Fruit fly (Drosophila melanogaster): ENCODE data around the gene sr.

sr gene

dm6 chr3R:18168929-18169350, 78.3 kb downstream of the sr start (continued):
- TF ChIP-seq fd59A (GFP tag; optimal IDR thresholded peaks at IDR 0.05) (no peak), Sox102F (GFP tag; optimal IDR thresholded peaks at IDR 0.05) (peak; percentile 10), CG34406 (GFP tag; optimal IDR thresholded peaks at IDR 0.05) (peak; percentile 2), cyc (GFP tag; optimal IDR thresholded peaks at IDR 0.05) (peak; percentile 14), fd85E (GFP tag; optimal IDR thresholded peaks at IDR 0.05) (no peak), acj6 (GFP tag; optimal IDR thresholded peaks at IDR 0.05) (peak; percentile 26), CG9139 (GFP tag; optimal IDR thresholded peaks at IDR 0.05) (no peak), CG11902 (GFP tag; optimal IDR thresholded peaks at IDR 0.05) (no peak), Ets21C (GFP tag; optimal IDR thresholded peaks at IDR 0.05) (no peak), CG11762 (GFP tag; optimal IDR thresholded peaks at IDR 0.05; ENCODE audit: insufficient read depth) (peak; percentile 6), Eip75B (GFP tag; optimal IDR thresholded peaks at IDR 0.05) (peak; percentile 45), CG15336 (GFP tag; IDR thresholded peaks at IDR 0.05) (no peak; the same call in 1 of the 2 replicates), CG32006 (GFP tag; optimal IDR thresholded peaks at IDR 0.05) (peak; percentile 44), CG8632 (GFP tag; optimal IDR thresholded peaks at IDR 0.05) (no peak), Sox14 (GFP tag; optimal IDR thresholded peaks at IDR 0.05) (peak; percentile 65), Eip93F (GFP tag; optimal IDR thresholded peaks at IDR 0.05) (no peak), dsx (GFP tag; optimal IDR thresholded peaks at IDR 0.05; ENCODE audit: poor library complexity, severe bottlenecking) (no peak), net (GFP tag; optimal IDR thresholded peaks at IDR 0.05) (peak; percentile 2), CG10631 (GFP tag; optimal IDR thresholded peaks at IDR 0.05) (peak; percentile 35), Ets96B (tag; optimal IDR thresholded peaks at IDR 0.05) (peak; percentile 23)

dm6 chr3R:18169982-18170531, 79.5 kb downstream of the sr start:
- TF ChIP-seq CG10669 (GFP tag; optimal IDR thresholded peaks at IDR 0.05), result no peak
- peak; percentile 20; the same call in 1 of the 3 replicates for TF ChIP-seq eg (GFP tag; IDR thresholded peaks at IDR 0.05)
- peak; percentile 28; the same call in 1 of the 2 replicates for TF ChIP-seq CG15336 (GFP tag; IDR thresholded peaks at IDR 0.05)
- TF ChIP-seq Eip78C (GFP tag), result peak; percentile 10
- TF ChIP-seq topi (GFP tag; optimal IDR thresholded peaks at IDR 0.05), result no peak
- peak; percentile 21; the same call in 1 of the 3 replicates for TF ChIP-seq CG8119 (GFP tag; IDR thresholded peaks at IDR 0.05)
- peak; percentile 51 for TF ChIP-seq vri (GFP tag; optimal IDR thresholded peaks at IDR 0.05)
- TF ChIP-seq CG9139 (GFP tag; optimal IDR thresholded peaks at IDR 0.05), result no peak
- TF ChIP-seq Blimp-1 (GFP tag; optimal IDR thresholded peaks at IDR 0.05), result no peak
- TF ChIP-seq fkh (GFP tag; optimal IDR thresholded peaks at IDR 0.05), result peak; percentile 8

DNA sequence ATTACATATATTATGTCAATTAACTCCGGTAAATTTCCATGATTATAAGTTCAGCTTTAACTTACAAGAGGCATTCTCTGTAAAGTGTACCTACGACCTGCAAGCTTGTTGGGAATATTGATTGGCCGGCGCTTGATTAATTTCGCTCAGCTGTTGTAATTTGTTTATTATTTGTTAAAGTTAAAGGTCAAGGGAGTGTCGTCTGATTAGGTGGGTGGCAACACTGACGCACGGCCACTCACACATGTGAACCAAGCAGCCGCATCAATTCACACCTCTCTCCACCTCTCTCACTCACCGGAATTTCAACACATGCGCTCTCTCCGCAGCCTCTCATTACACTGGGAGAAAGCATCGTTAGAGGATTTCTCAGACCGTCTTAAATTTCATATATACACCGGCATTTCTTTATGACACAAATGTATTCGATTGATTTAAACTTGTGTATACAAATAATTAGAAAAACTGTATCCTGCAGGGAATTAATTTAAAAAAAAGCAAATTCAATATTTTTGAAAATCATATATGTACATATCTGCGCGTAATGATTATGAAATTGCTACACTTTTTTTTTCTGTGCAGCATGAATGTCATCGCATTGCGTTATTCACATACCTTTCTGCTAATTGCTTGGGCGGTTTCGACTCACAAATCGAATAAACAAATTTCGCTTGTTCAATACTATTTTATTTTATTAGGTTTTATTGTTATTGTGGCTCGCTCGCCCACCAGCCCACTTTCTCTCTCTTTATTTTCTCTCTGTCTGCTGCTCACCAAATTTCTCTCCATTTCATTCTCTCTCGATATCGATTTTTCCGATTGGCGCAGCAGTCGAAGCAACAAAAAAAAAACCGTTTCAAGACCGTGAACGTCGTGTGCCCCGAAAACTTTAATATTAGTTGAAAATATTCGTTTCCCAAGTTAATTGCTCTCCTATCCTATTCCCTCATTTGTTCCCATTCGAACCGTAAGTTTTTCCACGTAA, 81.7 kb downstream of the sr start:
- TF ChIP-seq CG11762 (GFP tag; optimal IDR thresholded peaks at IDR 0.05; ENCODE audit: insufficient read depth) (peak; percentile 70), CG8319 (GFP tag; optimal IDR thresholded peaks at IDR 0.05) (peak; percentile 50), fd59A (GFP tag; optimal IDR thresholded peaks at IDR 0.05) (peak; percentile 59), CG9139 (GFP tag; optimal IDR thresholded peaks at IDR 0.05) (no peak), Ets96B (tag; optimal IDR thresholded peaks at IDR 0.05) (peak; percentile 67), net (GFP tag; optimal IDR thresholded peaks at IDR 0.05) (peak; percentile 81), CG10669 (GFP tag; optimal IDR thresholded peaks at IDR 0.05) (no peak), Sox102F (GFP tag; optimal IDR thresholded peaks at IDR 0.05) (no peak), Eip75B (GFP tag; optimal IDR thresholded peaks at IDR 0.05) (no peak), acj6 (GFP tag; optimal IDR thresholded peaks at IDR 0.05) (peak; percentile 82), Eip93F (GFP tag; optimal IDR thresholded peaks at IDR 0.05) (no peak), salr (GFP tag; optimal IDR thresholded peaks at IDR 0.05) (peak in 1 of 2 experiments; percentile 87), CG11902 (GFP tag; optimal IDR thresholded peaks at IDR 0.05) (peak; percentile 50), CG8632 (GFP tag; optimal IDR thresholded peaks at IDR 0.05) (peak; percentile 65), Hr39 (GFP tag; optimal IDR thresholded peaks at IDR 0.05) (peak; percentile 75), CG6854 (GFP tag; optimal IDR thresholded peaks at IDR 0.05) (peak; percentile 26), cyc (GFP tag; optimal IDR thresholded peaks at IDR 0.05) (peak; percentile 82), vri (GFP tag; optimal IDR thresholded peaks at IDR 0.05) (no peak), esn (GFP tag; optimal IDR thresholded peaks at IDR 0.05) (peak; percentile 85), Smox (GFP tag; optimal IDR thresholded peaks at IDR 0.05) (no peak), dsx (GFP tag; optimal IDR thresholded peaks at IDR 0.05; ENCODE audit: poor library complexity, severe bottlenecking) (no peak), Sox14 (GFP tag; optimal IDR thresholded peaks at IDR 0.05) (peak; percentile 80), CG31627 (GFP tag; optimal IDR thresholded peaks at IDR 0.05) (peak; percentile 79), fd85E (GFP tag; optimal IDR thresholded peaks at IDR 0.05) (no peak), CG3919 (GFP tag; optimal IDR thresholded peaks at IDR 0.05) (no peak), CG10631 (GFP tag; optimal IDR thresholded peaks at IDR 0.05) (no peak), CG15336 (GFP tag; IDR thresholded peaks at IDR 0.05) (peak; percentile 85), svp (GFP tag) (peak; percentile 91), CG6276 (GFP tag; optimal IDR thresholded peaks at IDR 0.05) (peak; percentile 90), OdsH (GFP tag; optimal IDR thresholded peaks at IDR 0.05) (peak; percentile 84), Ets21C (GFP tag; optimal IDR thresholded peaks at IDR 0.05) (peak; percentile 72), CG8119 (GFP tag; IDR thresholded peaks at IDR 0.05) (peak; percentile 89), achi (GFP tag; optimal IDR thresholded peaks at IDR 0.05) (no peak)

Data from whole organism, prepupa.